Fruit fly (Drosophila melanogaster): Measurements from ENCODE around the gene CG15293.

DNA sequence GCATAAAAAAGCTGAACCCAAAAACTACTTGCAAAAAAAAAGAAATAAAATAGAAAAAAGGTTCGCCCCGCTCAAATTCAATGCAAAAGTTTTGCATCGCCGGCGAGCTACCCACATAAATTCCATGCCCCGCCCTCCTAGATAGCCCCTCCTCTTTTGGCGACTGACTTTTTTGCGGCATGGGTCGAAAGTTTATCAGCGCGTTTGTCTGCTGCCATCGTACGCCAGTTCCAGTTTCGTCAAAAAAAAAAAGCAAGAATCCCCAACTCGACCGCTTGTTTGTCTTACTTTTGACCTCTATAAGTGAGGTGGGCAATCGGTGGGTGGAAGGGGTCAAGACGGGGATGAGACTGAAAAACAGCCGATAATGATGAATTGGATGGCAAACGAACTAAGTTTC lies 33.6 kb upstream of the CG15293 start:
- no peak for TF ChIP-seq CG34406 (GFP tag; optimal IDR thresholded peaks at IDR 0.05)
- no peak for TF ChIP-seq Sox102F (GFP tag; optimal IDR thresholded peaks at IDR 0.05)
- TF ChIP-seq CG10669 (GFP tag; optimal IDR thresholded peaks at IDR 0.05) = no peak
- TF ChIP-seq esn (GFP tag; optimal IDR thresholded peaks at IDR 0.05) = no peak
- no peak for TF ChIP-seq Eip93F (GFP tag; optimal IDR thresholded peaks at IDR 0.05)
- TF ChIP-seq Eip75B (GFP tag; optimal IDR thresholded peaks at IDR 0.05) = no peak
- TF ChIP-seq CG4318 (GFP tag; optimal IDR thresholded peaks at IDR 0.05) = no peak
- no peak for TF ChIP-seq lz (GFP tag; optimal IDR thresholded peaks at IDR 0.05)
- TF ChIP-seq CG8119 (GFP tag; IDR thresholded peaks at IDR 0.05) = no peak
- no peak for TF ChIP-seq CG7368 (GFP tag; optimal IDR thresholded peaks at IDR 0.05)
